Fruit fly (Drosophila melanogaster) whole organism, embryonic: ENCODE measurements around the gene mia.

ENCODE experiments used
- Asciz ChIP-seq: fragments of 200-800 bp; sonication (Bioruptor generic); optimal IDR thresholded peaks from 2 replicates; lab custom pipeline; 2017; ENCODE audit warnings: missing biosample characterization, mild to moderate bottlenecking, missing genetic modification characterization, missing genetic modification reagents
- Bgb ChIP-seq: fragments of 200-800 bp; sonication (Bioruptor generic); IDR thresholded peaks from 2 replicates; pipeline ENCODE4 v1.3.6; 2022; ENCODE audit warnings: missing biosample characterization, missing genetic modification characterization; ENCODE audit not compliant: partially characterized antibody
- CG10274 ChIP-seq: fragments of 200-800 bp; sonication (Bioruptor generic); optimal IDR thresholded peaks from 3 replicates; lab custom pipeline; 2017; ENCODE audit warnings: missing biosample characterization, mild to moderate bottlenecking, missing genetic modification characterization
- CG11093 ChIP-seq: fragments of 200-800 bp; sonication (Bioruptor generic); IDR thresholded peaks from 3 replicates; pipeline ENCODE4 v1.3.6; 2022; ENCODE audit warnings: missing biosample characterization, missing genetic modification characterization
- CG12219 ChIP-seq: fragments of 200-800 bp; sonication (Bioruptor generic); optimal IDR thresholded peaks from 3 replicates; lab custom pipeline; 2018; ENCODE audit warnings: missing biosample characterization, mild to moderate bottlenecking, missing genetic modification characterization
- CG12769 ChIP-seq: fragments of 200-800 bp; sonication (Bioruptor generic); optimal IDR thresholded peaks from 2 replicates; lab custom pipeline; 2019; ENCODE audit warnings: missing biosample characterization, mild to moderate bottlenecking, missing genetic modification characterization, moderate library complexity
- CG17328 ChIP-seq: fragments of 200-800 bp; sonication (Bioruptor generic); IDR thresholded peaks from 2 replicates; pipeline ENCODE4 v1.3.6; 2022; ENCODE audit warnings: missing biosample characterization, missing genetic modification characterization
- CG17829 ChIP-seq: fragments of 200-800 bp; optimal IDR thresholded peaks from 2 replicates; lab custom pipeline; 2019; ENCODE audit warnings: missing biosample characterization, mild to moderate bottlenecking, missing genetic modification characterization, moderate library complexity
- CG2202 ChIP-seq: fragments of 200-800 bp; sonication (Bioruptor generic); optimal IDR thresholded peaks from 2 replicates; lab custom pipeline; 2018; ENCODE audit warnings: missing biosample characterization, mild to moderate bottlenecking, missing genetic modification characterization
- CG34376 ChIP-seq: fragments of 200-800 bp; sonication (Bioruptor generic); optimal IDR thresholded peaks from 2 replicates; lab custom pipeline; 2018; ENCODE audit warnings: missing biosample characterization, mild to moderate bottlenecking, missing genetic modification characterization
- CG43689 ChIP-seq: fragments of 200-800 bp; sonication (Bioruptor generic); IDR thresholded peaks from 2 replicates; pipeline ENCODE4 v1.3.6; 2022; ENCODE audit warnings: missing biosample characterization, missing genetic modification characterization
- CG6765 ChIP-seq: fragments of 200-800 bp; sonication (Bioruptor generic); optimal IDR thresholded peaks from 3 replicates; lab custom pipeline; 2017; ENCODE audit warnings: missing biosample characterization, mild to moderate bottlenecking, missing genetic modification characterization
- CG8281 ChIP-seq: fragments of 200-800 bp; sonication (Bioruptor generic); optimal IDR thresholded peaks from 2 replicates; lab custom pipeline; 2018; ENCODE audit warnings: missing biosample characterization, mild to moderate bottlenecking, missing genetic modification characterization, moderate library complexity
- CG8478 ChIP-seq: fragments of >200 bp; optimal IDR thresholded peaks from 2 replicates; lab custom pipeline; 2018
- CG9727 ChIP-seq: fragments of 200-800 bp; sonication (Bioruptor generic); optimal IDR thresholded peaks from 3 replicates; lab custom pipeline; 2017; ENCODE audit warnings: missing biosample characterization, mild to moderate bottlenecking, missing genetic modification characterization
- Doc2 ChIP-seq: fragments of 200-800 bp; sonication (Bioruptor generic); IDR thresholded peaks from 2 replicates; pipeline ENCODE4 v1.3.6; 2022; ENCODE audit warnings: missing biosample characterization, missing genetic modification characterization
- Fer1 ChIP-seq: fragments of 200-800 bp; sonication (Bioruptor generic); optimal IDR thresholded peaks from 2 replicates; lab custom pipeline; 2017; ENCODE audit warnings: missing biosample characterization, mild to moderate bottlenecking, missing genetic modification characterization
- HHEX ChIP-seq: fragments of 200-800 bp; sonication (Bioruptor generic); optimal IDR thresholded peaks from 3 replicates; lab custom pipeline; 2017; ENCODE audit warnings: missing biosample characterization, mild to moderate bottlenecking, missing genetic modification characterization, missing genetic modification reagents
- Mad ChIP-seq: fragments of 200-800 bp; sonication (Bioruptor generic); optimal IDR thresholded peaks from 2 replicates; lab custom pipeline; 2016; ENCODE audit warnings: missing biosample characterization, missing genetic modification characterization
- Meics ChIP-seq: fragments of 200-800 bp; sonication (Bioruptor generic); optimal IDR thresholded peaks from 2 replicates; lab custom pipeline; 2017; ENCODE audit warnings: missing biosample characterization, mild to moderate bottlenecking, missing genetic modification characterization
- Opbp ChIP-seq: fragments of 200-800 bp; sonication (Bioruptor generic); IDR thresholded peaks from 3 replicates; pipeline ENCODE4 v1.3.6; 2022; ENCODE audit warnings: missing biosample characterization, missing genetic modification characterization; ENCODE audit not compliant: partially characterized antibody
- Sin3A ChIP-seq: fragments of >200 bp; optimal IDR thresholded peaks from 2 replicates; lab custom pipeline; 2018
- az2 ChIP-seq: fragments of 200-800 bp; sonication (Bioruptor generic); optimal IDR thresholded peaks from 3 replicates; lab custom pipeline; 2016; ENCODE audit warnings: missing biosample characterization, missing genetic modification characterization
- bcd ChIP-seq: fragments of 200-800 bp; sonication (Bioruptor generic); optimal IDR thresholded peaks from 2 replicates; lab custom pipeline; 2017; ENCODE audit warnings: missing biosample characterization, mild to moderate bottlenecking, missing genetic modification characterization
- bigmax ChIP-seq: fragments of 200-800 bp; sonication (Bioruptor generic); optimal IDR thresholded peaks from 2 replicates; lab custom pipeline; 2018; ENCODE audit warnings: missing biosample characterization, mild to moderate bottlenecking, missing genetic modification characterization
- caup ChIP-seq: fragments of 200-800 bp; sonication (Bioruptor generic); optimal IDR thresholded peaks from 3 replicates; lab custom pipeline; 2017; ENCODE audit warnings: missing biosample characterization, mild to moderate bottlenecking, missing genetic modification characterization, moderate library complexity; ENCODE audit not compliant: severe bottlenecking
- dimm ChIP-seq: fragments of 200-800 bp; sonication (Bioruptor generic); IDR thresholded peaks from 2 replicates; pipeline ENCODE4 v1.3.6; 2022; ENCODE audit warnings: missing biosample characterization, missing genetic modification characterization
- en ChIP-seq: fragments of 200-800 bp; sonication (Bioruptor generic); optimal IDR thresholded peaks from 2 replicates; lab custom pipeline; 2016; ENCODE audit warnings: missing biosample characterization, missing genetic modification characterization
- eyg ChIP-seq: fragments of 200-800 bp; sonication (Bioruptor generic); optimal IDR thresholded peaks from 3 replicates; lab custom pipeline; 2016; ENCODE audit warnings: missing biosample characterization, missing genetic modification characterization
- fru ChIP-seq: fragments of >200 bp; optimal IDR thresholded peaks from 2 replicates; lab custom pipeline; 2017
- gro ChIP-seq: fragments of 200-800 bp; sonication (Bioruptor generic); optimal IDR thresholded peaks from 2 replicates; lab custom pipeline; 2016; ENCODE audit warnings: missing biosample characterization, missing genetic modification characterization
- hb ChIP-seq: fragments of 200-800 bp; sonication (Bioruptor generic); IDR thresholded peaks from 3 replicates; pipeline ENCODE4 v1.3.6; 2022; ENCODE audit warnings: missing biosample characterization, missing genetic modification characterization; ENCODE audit not compliant: partially characterized antibody
- hkb ChIP-seq, 2 experiments: fragments of 200-800 bp in 1 of 2; fragments of >200 bp in 1 of 2; sonication (Bioruptor generic) in 1 of 2; IDR thresholded peaks in 1 of 2; optimal IDR thresholded peaks in 1 of 2; 2 replicates each; pipeline versions ENCODE4 v1.3.6 to Lab custom; 2017 to 2022; ENCODE audit warnings: missing biosample characterization in 1 of 2, missing genetic modification characterization in 1 of 2
- ind ChIP-seq: fragments of 200-800 bp; sonication (Bioruptor generic); optimal IDR thresholded peaks from 3 replicates; lab custom pipeline; 2016; ENCODE audit warnings: missing biosample characterization, missing genetic modification characterization
- luna ChIP-seq: fragments of 200-800 bp; sonication (Bioruptor generic); optimal IDR thresholded peaks from 2 replicates; lab custom pipeline; 2016; ENCODE audit warnings: missing biosample characterization, missing genetic modification characterization
- p53 ChIP-seq: fragments of 200-800 bp; sonication (Bioruptor generic); optimal IDR thresholded peaks from 2 replicates; lab custom pipeline; 2016; ENCODE audit warnings: missing biosample characterization, missing genetic modification characterization
- pan ChIP-seq, 4 experiments: fragments of >200 bp in 3 of 4; fragments of 200-800 bp in 1 of 4; sonication (Bioruptor generic) in 1 of 4; optimal IDR thresholded peaks in 3 of 4; IDR thresholded peaks in 1 of 4; 2 replicates each; pipeline versions ENCODE4 v1.3.6 to Lab custom; 2017 to 2022; ENCODE audit warnings: missing biosample characterization in 2 of 4, missing genetic modification characterization in 2 of 4, mixed read lengths in 1 of 4
- pb ChIP-seq: fragments of 200-800 bp; sonication (Bioruptor generic); optimal IDR thresholded peaks from 3 replicates; lab custom pipeline; 2016; ENCODE audit warnings: missing biosample characterization, missing genetic modification characterization
- prd ChIP-seq, 3 experiments: fragments of >200 bp in 2 of 3; fragments of 200-800 bp in 1 of 3; sonication (Bioruptor generic) in 1 of 3; optimal IDR thresholded peaks in 2 of 3; IDR thresholded peaks in 1 of 3; 2 replicates in 2 of 3; 3 replicates in 1 of 3; pipeline versions ENCODE4 v1.3.6 to Lab custom; 2017 to 2022; ENCODE audit warnings: missing biosample characterization in 1 of 3, missing genetic modification characterization in 1 of 3
- pzg ChIP-seq: fragments of 200-800 bp; sonication (Bioruptor generic); optimal IDR thresholded peaks from 3 replicates; lab custom pipeline; 2018; ENCODE audit warnings: missing biosample characterization, mild to moderate bottlenecking, missing genetic modification characterization, moderate library complexity
- rib ChIP-seq: fragments of 200-800 bp; sonication (Bioruptor generic); IDR thresholded peaks from 2 replicates; pipeline ENCODE4 v1.3.6; 2022; ENCODE audit warnings: missing biosample characterization, missing genetic modification characterization
- scrt ChIP-seq: fragments of 200-800 bp; sonication (Bioruptor generic); optimal IDR thresholded peaks from 2 replicates; lab custom pipeline; 2018; ENCODE audit warnings: missing biosample characterization, mild to moderate bottlenecking, missing genetic modification characterization, moderate library complexity
- stc ChIP-seq: fragments of 200-800 bp; sonication (Bioruptor generic); IDR thresholded peaks from 2 replicates; pipeline ENCODE4 v1.3.6; 2022; ENCODE audit warnings: missing biosample characterization, missing genetic modification characterization
- sug ChIP-seq: fragments of 200-800 bp; optimal IDR thresholded peaks from 2 replicates; lab custom pipeline; 2019; ENCODE audit warnings: missing biosample characterization, mild to moderate bottlenecking, missing genetic modification characterization, moderate library complexity
- tio ChIP-seq: fragments of 200-800 bp; sonication (Bioruptor generic); optimal IDR thresholded peaks from 2 replicates; lab custom pipeline; 2017; ENCODE audit warnings: missing biosample characterization, missing genetic modification characterization, inconsistent platforms
- unc-4 ChIP-seq: fragments of 200-800 bp; sonication (Bioruptor generic); IDR thresholded peaks from 2 replicates; pipeline ENCODE4 v1.3.6; 2022; ENCODE audit warnings: missing biosample characterization, missing genetic modification characterization; ENCODE audit not compliant: partially characterized antibody
- zen ChIP-seq: fragments of 200-800 bp; sonication (Bioruptor generic); optimal IDR thresholded peaks from 3 replicates; lab custom pipeline; 2018; ENCODE audit warnings: missing biosample characterization, mild to moderate bottlenecking, missing genetic modification characterization, moderate library complexity

The mia gene

DNA sequence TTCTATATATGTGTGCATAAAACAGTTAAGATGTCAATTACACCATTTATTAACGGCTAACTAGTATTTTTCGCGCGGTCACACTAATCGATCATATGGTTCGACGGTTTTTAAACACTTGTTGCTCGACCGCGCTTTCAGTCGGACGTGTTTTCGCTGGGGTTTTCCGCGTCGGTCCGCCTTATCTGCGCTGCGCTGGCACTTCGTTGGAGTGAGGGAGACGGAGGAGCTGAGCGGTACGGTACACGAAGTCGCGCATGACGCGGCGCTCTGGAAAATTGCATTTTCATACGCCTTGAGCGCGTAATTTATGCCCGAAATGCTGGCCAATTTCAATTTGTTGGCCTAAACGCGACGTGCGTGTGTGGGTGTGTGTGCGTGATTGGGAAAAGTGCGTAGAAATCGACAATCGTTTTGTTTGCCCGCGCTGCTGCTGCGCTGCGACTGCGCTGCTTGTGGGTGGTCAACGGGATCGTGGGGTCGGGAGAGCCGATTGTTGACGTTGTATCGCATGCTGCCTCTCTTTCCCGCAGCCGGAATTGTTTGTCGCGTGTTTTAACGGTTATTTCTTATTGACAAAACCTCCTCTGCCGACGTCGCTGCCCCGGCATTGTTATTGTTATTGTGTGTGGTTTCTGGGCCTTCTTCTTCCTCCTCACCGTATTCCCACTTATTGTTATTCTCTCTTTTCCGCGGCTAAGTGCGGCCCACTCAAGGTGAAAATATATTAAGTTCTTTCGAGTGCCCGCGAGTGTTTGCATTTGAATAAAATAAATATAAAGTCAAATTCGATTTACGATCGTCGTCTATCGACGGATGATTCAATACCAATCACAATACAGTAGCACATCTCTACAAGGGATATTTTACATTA, 33.7 kb downstream of the mia start, which contains the start of gene Itpr (continued):
- no peak for TF ChIP-seq CG43689 (GFP tag; lab: Robert Waterston, UW)
- peak; percentile 32 for TF ChIP-seq CG8281 (tag; lab: Kevin White, UChicago)
- peak; percentile 15 for TF ChIP-seq CG34376 (GFP tag; lab: Kevin White, UChicago)
- TF ChIP-seq Fer1 (GFP tag; lab: Kevin White, UChicago), result peak; percentile 1
- TF ChIP-seq unc-4 (GFP tag; lab: Robert Waterston, UW), result peak; percentile 38; the same call in 1 of the 2 replicates
- TF ChIP-seq Mad (GFP tag; lab: Kevin White, UChicago), result no peak
- TF ChIP-seq p53, result no peak
- TF ChIP-seq hkb (optimal IDR thresholded peaks at IDR 0.05; lab: Kevin White, UChicago), result no peak
- TF ChIP-seq hkb (GFP tag; IDR thresholded peaks at IDR 0.05; lab: Robert Waterston, UW), result peak; percentile 28
- TF ChIP-seq scrt (GFP tag; lab: Kevin White, UChicago), result peak; percentile 2
- TF ChIP-seq CG11093, result no peak
- TF ChIP-seq az2 (GFP tag; lab: Kevin White, UChicago), result no peak
- no peak for TF ChIP-seq Doc2 (GFP tag; lab: Robert Waterston, UW)
- peak; percentile 16 for TF ChIP-seq CG17829 (tag; lab: Kevin White, UChicago)
- TF ChIP-seq ind, result no peak
- peak; percentile 43 for TF ChIP-seq Meics (GFP tag; lab: Kevin White, UChicago)
- no peak for TF ChIP-seq pb (GFP tag; lab: Kevin White, UChicago)
- no peak for TF ChIP-seq zen (tag; lab: Kevin White, UChicago)
- peak; percentile 57 for TF ChIP-seq sug (tag; lab: Kevin White, UChicago)
- TF ChIP-seq dimm (GFP tag; lab: Robert Waterston, UW), result no peak
- peak; percentile 9; the same call in 1 of the 3 replicates for TF ChIP-seq Opbp (GFP tag; lab: Robert Waterston, UW)
- TF ChIP-seq CG12769, result peak; percentile 80
- no peak for TF ChIP-seq bigmax (GFP tag; lab: Kevin White, UChicago)
- TF ChIP-seq hb (GFP tag; lab: Robert Waterston, UW), result 0 out of 3 replicates have a peak, but pooled peaks have one; percentile 45
- TF ChIP-seq CG12219 (GFP tag; lab: Kevin White, UChicago), result no peak
- peak; percentile 53; the same call in 1 of the 2 replicates for TF ChIP-seq Bgb (GFP tag; lab: Robert Waterston, UW)
- TF ChIP-seq CG6765, result no peak
- TF ChIP-seq gro (GFP tag; lab: Kevin White, UChicago), result no peak
- no peak for TF ChIP-seq HHEX (GFP tag; lab: Kevin White, UChicago)
- TF ChIP-seq CG10274 (GFP tag; lab: Kevin White, UChicago), result no peak
- no peak for TF ChIP-seq CG2202 (tag; lab: Kevin White, UChicago)
- TF ChIP-seq CG9727, result peak; percentile 16
- TF ChIP-seq eyg (GFP tag; lab: Kevin White, UChicago), result no peak
- TF ChIP-seq pzg, result peak; percentile 22
- no peak for TF ChIP-seq luna (GFP tag; lab: Kevin White, UChicago)
- no peak for TF ChIP-seq Asciz (GFP tag; lab: Kevin White, UChicago)
- TF ChIP-seq caup (GFP tag; lab: Kevin White, UChicago), result peak; percentile 15
- peak; percentile 11 for TF ChIP-seq en (GFP tag; lab: Kevin White, UChicago)
- peak; percentile 5 for TF ChIP-seq bcd (GFP tag; lab: Kevin White, UChicago)
- no peak for TF ChIP-seq pan (optimal IDR thresholded peaks at IDR 0.05; lab: Kevin White, UChicago)
- peak in 1 of 2 experiments; percentile 6 for TF ChIP-seq pan (GFP tag; optimal IDR thresholded peaks at IDR 0.05 in 1 of 2, IDR thresholded peaks at IDR 0.05 in 1 of 2)
- no peak for TF ChIP-seq prd (optimal IDR thresholded peaks at IDR 0.05; lab: Kevin White, UChicago)
- peak; percentile 13; the same call in 1 of the 3 replicates for TF ChIP-seq prd (GFP tag; IDR thresholded peaks at IDR 0.05; lab: Robert Waterston, UW)
- TF ChIP-seq stc, result 0 out of 2 replicates have a peak, but pooled peaks have one; percentile 20
- no peak for TF ChIP-seq tio
- no peak for TF ChIP-seq fru
- TF ChIP-seq CG8478, result peak; percentile 59
- peak; percentile 26; the same call in 1 of the 2 replicates for TF ChIP-seq CG17328 (GFP tag; lab: Robert Waterston, UW)
- peak; percentile 44 for TF ChIP-seq Sin3A (lab: Kevin White, UChicago)
- peak; percentile 68; the same call in 1 of the 2 replicates for TF ChIP-seq rib (GFP tag; lab: Robert Waterston, UW)
